Worm (Caenorhabditis elegans) whole organism, L2 larva: ENCODE measurements around the gene Y54F10AM.6.

ENCODE experiments used
- lin-11 ChIP-seq: fragments of 150-350 bp; sonication (generic microtip); optimal IDR thresholded peaks from 2 replicates; lab custom pipeline; 2014; ENCODE audit warnings: missing biosample characterization, missing genetic modification characterization, inconsistent platforms, mixed read lengths
- nhr-129 ChIP-seq: fragments of 150-350 bp; optimal IDR thresholded peaks from 2 replicates; lab custom pipeline; 2014; ENCODE audit warnings: missing biosample characterization, missing genetic modification characterization
- nhr-23 ChIP-seq: fragments of 150-350 bp; optimal IDR thresholded peaks from 2 replicates; lab custom pipeline; 2014; ENCODE audit warnings: missing biosample characterization, missing genetic modification reagents, missing genetic modification characterization
- nhr-25 ChIP-seq: fragments of 150-350 bp; sonication (generic microtip); optimal IDR thresholded peaks from 3 replicates; lab custom pipeline; 2014; ENCODE audit warnings: missing biosample characterization, missing genetic modification characterization
- peb-1 ChIP-seq: fragments of 150-350 bp; optimal IDR thresholded peaks from 2 replicates; lab custom pipeline; 2014; ENCODE audit warnings: missing biosample characterization, missing genetic modification characterization
- sma-3 ChIP-seq: sonication (generic microtip); optimal IDR thresholded peaks from 2 replicates; lab custom pipeline; 2016; ENCODE audit warnings: missing genetic modification reagents, missing genetic modification characterization, missing compliant biosample characterization
- unc-55 ChIP-seq: fragments of 150-350 bp; sonication (generic microtip); optimal IDR thresholded peaks from 3 replicates; lab custom pipeline; 2014; ENCODE audit warnings: missing biosample characterization, missing genetic modification reagents, missing genetic modification characterization
- ztf-1 ChIP-seq: fragments of 200-800 bp; sonication (Bioruptor generic); conservative IDR thresholded peaks from 2 replicates; pipeline ENCODE4 v1.3.6; 2022; ENCODE audit warnings: missing genetic modification characterization, missing compliant biosample characterization
- ztf-11 ChIP-seq: sonication (generic microtip); optimal IDR thresholded peaks from 2 replicates; lab custom pipeline; 2017; ENCODE audit warnings: missing biosample characterization, missing genetic modification characterization

Y54F10AM.6 gene

ce11 chrIII:2560763-2561162, 52.1 kb downstream of the Y54F10AM.6 start:
- TF ChIP-seq peb-1 (tag; lab: Kevin White, UChicago), result no peak

DNA sequence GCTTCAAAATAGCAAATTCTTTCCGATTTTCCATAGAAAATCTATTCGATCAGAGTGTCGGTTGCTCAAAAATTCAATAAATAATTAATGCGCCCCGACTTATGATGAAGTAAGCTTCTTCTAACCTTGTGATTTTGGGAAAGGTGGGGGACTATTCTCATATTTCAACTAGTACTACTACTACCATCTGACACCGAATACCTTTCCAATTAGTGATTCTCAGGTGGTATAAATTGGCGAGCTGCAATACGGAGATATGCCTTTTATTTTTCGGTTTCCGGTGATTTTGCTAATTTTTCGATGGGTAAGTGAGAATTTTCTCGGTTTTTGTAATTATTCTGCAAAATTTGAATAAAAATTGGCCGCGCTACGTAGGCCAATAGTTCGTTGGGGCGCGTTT, 52.8 kb downstream of the Y54F10AM.6 start, which contains the start of gene nhr-239:
nhr-239 (plus strand) TSS at position 301 of the 400 bp plus-strand sequence.
- TF ChIP-seq nhr-23 (tag; lab: Kevin White, UChicago) (no peak), nhr-129 (tag; lab: Kevin White, UChicago) (no peak), lin-11 (tag; lab: Kevin White, UChicago) (no peak), sma-3 (GFP tag; lab: Kevin White, UChicago) (no peak), ztf-11 (tag; lab: Kevin White, UChicago) (no peak), unc-55 (GFP tag; lab: Kevin White, UChicago) (no peak), nhr-25 (tag; lab: Kevin White, UChicago) (no peak), ztf-1 (GFP tag; lab: Robert Waterston, UW) (no peak)
